Worm (Caenorhabditis elegans) whole organism, L1 larva: ENCODE measurements around the gene pitp-1.
A peak's percentile ranks its signal among the peaks of the same experiment; 100 is the strongest.

Experiments
- C16A3.4 ChIP-seq: fragments of 150-350 bp; optimal IDR thresholded peaks from 2 replicates; lab custom pipeline; 2014; ENCODE audit warnings: missing biosample characterization, missing genetic modification characterization
- blmp-1 ChIP-seq: fragments of 150-350 bp; optimal IDR thresholded peaks from 2 replicates; lab custom pipeline; 2014; ENCODE audit warnings: missing biosample characterization, missing genetic modification characterization
- ceh-90 ChIP-seq: sonication (generic microtip); optimal IDR thresholded peaks from 2 replicates; lab custom pipeline; 2016; ENCODE audit warnings: missing genetic modification characterization, missing compliant biosample characterization
- efl-1 ChIP-seq, 4 experiments: fragments of 150-350 bp; optimal IDR thresholded peaks in 3 of 4; peaks in 1 of 4; 1 replicate in 1 of 4; 2 replicates in 3 of 4; lab custom pipeline; 2014; ENCODE audit warnings: missing biosample characterization in 2 of 4, missing genetic modification characterization in 2 of 4, missing genetic modification reagents in 2 of 4
- egl-27 ChIP-seq, 2 experiments: fragments of 150-350 bp in 1 of 2; sonication (generic microtip); optimal IDR thresholded peaks; 3 replicates each; lab custom pipeline; 2017 to 2018; ENCODE audit warnings: missing biosample characterization in 2 of 2, missing genetic modification characterization in 2 of 2, missing genetic modification reagents in 2 of 2
- grh-1 ChIP-seq: fragments of 200-800 bp; sonication (Bioruptor generic); IDR thresholded peaks from 2 replicates; pipeline ENCODE4 v1.3.6; 2022; ENCODE audit warnings: missing genetic modification reagents, missing genetic modification characterization, missing compliant biosample characterization
- lin-14 ChIP-seq: fragments of 200-800 bp; sonication (Bioruptor generic); optimal IDR thresholded peaks from 2 replicates; lab custom pipeline; 2018; ENCODE audit warnings: mild to moderate bottlenecking, missing genetic modification characterization, moderate library complexity, missing compliant biosample characterization
- lin-35 ChIP-seq, 2 experiments: fragments of 150-350 bp; optimal IDR thresholded peaks; 2 replicates each; lab custom pipeline; 2014; ENCODE audit warnings: missing biosample characterization in 2 of 2, missing genetic modification characterization in 2 of 2, missing genetic modification reagents in 2 of 2
- mdl-1 ChIP-seq, 2 experiments: fragments of 150-350 bp; optimal IDR thresholded peaks; 2 replicates each; lab custom pipeline; 2014 to 2017; ENCODE audit warnings: missing biosample characterization in 2 of 2, missing genetic modification characterization in 2 of 2, inconsistent platforms in 1 of 2
- nhr-20 ChIP-seq: sonication (generic microtip); optimal IDR thresholded peaks from 2 replicates; lab custom pipeline; 2016; ENCODE audit warnings: mild to moderate bottlenecking, missing genetic modification characterization, missing compliant biosample characterization
- nhr-77 ChIP-seq: fragments of 150-350 bp; optimal IDR thresholded peaks from 2 replicates; lab custom pipeline; 2014; ENCODE audit warnings: missing biosample characterization, missing genetic modification characterization
- nhr-85 ChIP-seq: sonication (generic microtip); peaks from one replicate; lab custom pipeline; 2016; ENCODE audit warnings: missing genetic modification characterization, inconsistent platforms, missing compliant biosample characterization
- rnt-1 ChIP-seq: sonication (generic microtip); optimal IDR thresholded peaks from 2 replicates; lab custom pipeline; 2016; ENCODE audit warnings: mild to moderate bottlenecking, missing genetic modification characterization, moderate library complexity, missing compliant biosample characterization
- snpc-4 ChIP-seq: fragments of 150-350 bp; optimal IDR thresholded peaks from 2 replicates; lab custom pipeline; 2014; ENCODE audit warnings: missing biosample characterization, missing genetic modification characterization
- snu-23 ChIP-seq: sonication (generic microtip); optimal IDR thresholded peaks from 2 replicates; lab custom pipeline; 2016; ENCODE audit warnings: missing genetic modification characterization, missing compliant biosample characterization
- tbx-2 ChIP-seq: sonication (generic microtip); optimal IDR thresholded peaks from 2 replicates; lab custom pipeline; 2016; ENCODE audit warnings: missing genetic modification characterization, missing compliant biosample characterization

pitp-1 gene

ce11 chrIII:3471403-3472053, 58.1 kb downstream of the pitp-1 start, which contains the start of gene rsu-1 (continued):
- TF ChIP-seq snpc-4 (tag; lab: Kevin White, UChicago) (no peak), snu-23 (GFP tag; lab: Kevin White, UChicago) (peak; percentile 83), egl-27 (tag; optimal IDR thresholded peaks at IDR 0.05; lab: Kevin White, UChicago) (peak in 1 of 2 experiments; percentile 18), grh-1 (GFP tag; lab: Robert Waterston, UW) (no peak), tbx-2 (tag; lab: Kevin White, UChicago) (peak; percentile 55), mdl-1 (tag; optimal IDR thresholded peaks at IDR 0.05; lab: Kevin White, UChicago) (peak in 1 of 2 experiments; percentile 48), nhr-20 (tag; lab: Kevin White, UChicago) (peak; percentile 67), lin-35 (GFP tag; optimal IDR thresholded peaks at IDR 0.05; lab: Kevin White, UChicago) (peak; percentile 37 to 42), nhr-85 (tag; lab: Kevin White, UChicago) (peak; percentile 46), ceh-90 (tag; lab: Kevin White, UChicago) (no peak), blmp-1 (tag; lab: Kevin White, UChicago) (peak; percentile 95), rnt-1 (tag; lab: Kevin White, UChicago) (peak; percentile 68), C16A3.4 (tag; lab: Kevin White, UChicago) (peak; percentile 34), lin-14 (GFP tag; lab: Kevin White, UChicago) (peak; percentile 86), nhr-77 (peak; percentile 54), efl-1 (optimal IDR thresholded peaks at IDR 0.05; lab: Kevin White, UChicago) (peak; percentile 58 to 67), efl-1 (GFP tag; optimal IDR thresholded peaks at IDR 0.05 in 1 of 2; lab: Kevin White, UChicago) (peak; percentile 47 to 91)
